Worm (Caenorhabditis elegans) whole organism, late embryonic: ENCODE data around the gene sec-24.2.

Experiments used
- Y22D7AL.16 ChIP-seq: sonication (generic microtip); optimal IDR thresholded peaks from 2 replicates; lab custom pipeline; 2016; ENCODE audit warnings: missing genetic modification characterization, missing compliant biosample characterization
- ceh-14 ChIP-seq: sonication (generic microtip); optimal IDR thresholded peaks from 2 replicates; lab custom pipeline; 2016; ENCODE audit warnings: missing genotype, missing genetic modification characterization, missing compliant biosample characterization
- ceh-18 ChIP-seq: sonication (generic microtip); optimal IDR thresholded peaks from 2 replicates; lab custom pipeline; 2016; ENCODE audit warnings: missing genetic modification characterization, missing compliant biosample characterization
- ceh-45 ChIP-seq: fragments of 200-800 bp; sonication (Bioruptor generic); IDR thresholded peaks from 2 replicates; pipeline ENCODE4 v1.3.6; 2022; ENCODE audit warnings: missing genetic modification reagents, missing genetic modification characterization, missing compliant biosample characterization
- eyg-1 ChIP-seq: sonication (generic microtip); optimal IDR thresholded peaks from 2 replicates; lab custom pipeline; 2016; ENCODE audit warnings: missing genotype, missing genetic modification characterization, missing compliant biosample characterization
- fkh-10 ChIP-seq: fragments of 150-350 bp; optimal IDR thresholded peaks from 2 replicates; lab custom pipeline; 2014; ENCODE audit warnings: missing biosample characterization, missing genetic modification reagents, missing genetic modification characterization
- pag-3 ChIP-seq: sonication (generic microtip); optimal IDR thresholded peaks from 2 replicates; lab custom pipeline; 2016; ENCODE audit warnings: missing compliant biosample characterization, missing genetic modification characterization, borderline replicate concordance
- pha-2 ChIP-seq: sonication (generic microtip); optimal IDR thresholded peaks from 2 replicates; lab custom pipeline; 2017; ENCODE audit warnings: mild to moderate bottlenecking, missing genetic modification characterization, missing compliant biosample characterization
- tbx-7 ChIP-seq: sonication (generic microtip); optimal IDR thresholded peaks from 2 replicates; lab custom pipeline; 2016; ENCODE audit warnings: missing genotype, missing genetic modification characterization, missing compliant biosample characterization

DNA sequence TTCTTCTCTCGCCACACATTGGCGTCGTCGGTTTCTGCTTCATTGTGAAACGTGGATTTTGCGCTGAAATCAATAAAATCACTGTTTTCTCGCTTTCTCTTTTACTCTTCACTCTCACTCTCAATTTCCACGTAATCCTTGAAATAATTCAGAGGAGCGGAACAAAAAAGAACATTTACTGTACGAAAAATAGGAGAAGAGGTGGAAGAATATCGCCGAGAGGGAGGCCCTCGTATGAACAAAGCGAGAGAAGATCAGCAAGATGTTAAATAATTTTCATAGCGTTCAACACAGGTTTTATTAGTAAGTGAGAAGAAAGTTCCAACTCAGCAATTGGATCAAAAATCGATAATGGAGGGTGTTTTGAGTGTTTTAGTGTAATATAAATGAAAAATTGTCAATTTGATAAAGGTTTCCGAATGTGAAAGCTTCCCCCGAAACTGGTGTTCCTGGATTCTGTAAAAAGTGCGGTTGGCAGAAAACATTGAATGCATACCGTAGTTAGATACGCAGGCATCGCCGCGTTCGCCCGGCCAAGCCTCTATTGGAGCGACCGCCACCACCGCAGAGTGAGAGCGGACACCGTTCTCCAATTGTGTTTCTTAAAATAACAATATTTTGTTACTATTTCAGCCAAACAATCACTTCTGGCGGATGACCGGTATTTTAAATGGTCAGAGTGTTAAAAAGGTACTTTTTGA lies 950 bp upstream of the sec-24.2 start, which contains the start of the genes ccr-4 and ZC518.8:
- no peak for TF ChIP-seq pha-2
- TF ChIP-seq Y22D7AL.16 (tag; lab: Kevin White, UChicago) = no peak
- TF ChIP-seq ceh-18 (tag; lab: Kevin White, UChicago) = no peak
- no peak for TF ChIP-seq fkh-10 (GFP tag; lab: Kevin White, UChicago)
- no peak for TF ChIP-seq ceh-45 (GFP tag; lab: Robert Waterston, UW)
- no peak for TF ChIP-seq pag-3
- no peak for TF ChIP-seq tbx-7 (tag; lab: Kevin White, UChicago)
- no peak for TF ChIP-seq eyg-1 (tag; lab: Kevin White, UChicago)
- TF ChIP-seq ceh-14 = no peak
